Fruit fly (Drosophila melanogaster) whole organism, adult: Measurements from ENCODE around the gene CG3568.

Experiments used
- CG11617 ChIP-seq: fragments of 200-800 bp; sonication (Bioruptor generic); optimal IDR thresholded peaks from 2 replicates; lab custom pipeline; 2017; ENCODE audit warnings: mild to moderate bottlenecking, missing biosample characterization, missing genetic modification reagents, missing genetic modification characterization
- CG12768 ChIP-seq: fragments of 200-800 bp; sonication (Bioruptor generic); optimal IDR thresholded peaks from 2 replicates; lab custom pipeline; 2017; ENCODE audit warnings: missing biosample characterization, missing genetic modification characterization, mild to moderate bottlenecking, moderate library complexity, missing genetic modification reagents
- CG14711 ChIP-seq: fragments of 200-800 bp; sonication (Bioruptor generic); optimal IDR thresholded peaks from 2 replicates; lab custom pipeline; 2018; ENCODE audit warnings: missing biosample characterization, mild to moderate bottlenecking, missing genetic modification characterization, moderate library complexity
- CG33017 ChIP-seq: fragments of 200-800 bp; sonication (Bioruptor generic); optimal IDR thresholded peaks from 2 replicates; lab custom pipeline; 2018; ENCODE audit warnings: missing biosample characterization, mild to moderate bottlenecking, missing genetic modification characterization, moderate library complexity
- CG5204 ChIP-seq: fragments of 200-800 bp; sonication (Bioruptor generic); optimal IDR thresholded peaks from 2 replicates; lab custom pipeline; 2016; ENCODE audit warnings: missing biosample characterization, missing genetic modification characterization
- CG7045 ChIP-seq: fragments of 200-800 bp; sonication (Bioruptor generic); optimal IDR thresholded peaks from 2 replicates; lab custom pipeline; 2017; ENCODE audit warnings: missing biosample characterization, mild to moderate bottlenecking, missing genetic modification characterization
- CG7101 ChIP-seq: fragments of 200-800 bp; sonication (Bioruptor generic); optimal IDR thresholded peaks from 2 replicates; lab custom pipeline; 2018; ENCODE audit warnings: missing biosample characterization, mild to moderate bottlenecking, missing genetic modification characterization, moderate library complexity
- Clk ChIP-seq: fragments of 200-800 bp; sonication (Bioruptor generic); optimal IDR thresholded peaks from 2 replicates; lab custom pipeline; 2017; ENCODE audit warnings: missing biosample characterization, missing genetic modification characterization
- Crg-1 ChIP-seq: fragments of 200-800 bp; sonication (Bioruptor generic); optimal IDR thresholded peaks from 2 replicates; lab custom pipeline; 2016; ENCODE audit warnings: missing biosample characterization, missing genetic modification characterization
- Hr96 ChIP-seq: fragments of 200-800 bp; sonication (Bioruptor generic); optimal IDR thresholded peaks from 2 replicates; lab custom pipeline; 2016; ENCODE audit warnings: missing biosample characterization, missing genetic modification characterization
- Mnt ChIP-seq: fragments of 200-800 bp; sonication (Bioruptor generic); optimal IDR thresholded peaks from 2 replicates; lab custom pipeline; 2016; ENCODE audit warnings: missing biosample characterization, mild to moderate bottlenecking, missing genetic modification characterization
- bab1 ChIP-seq: fragments of 200-800 bp; sonication (Bioruptor generic); optimal IDR thresholded peaks from 3 replicates; lab custom pipeline; 2019; ENCODE audit warnings: missing biosample characterization, mild to moderate bottlenecking, missing genetic modification characterization, moderate library complexity
- cic ChIP-seq: fragments of 200-800 bp; sonication (Bioruptor generic); optimal IDR thresholded peaks from 2 replicates; lab custom pipeline; 2017; ENCODE audit warnings: missing biosample characterization, mild to moderate bottlenecking, missing genetic modification characterization, moderate library complexity
- cnc ChIP-seq, 2 experiments: fragments of >200 bp; optimal IDR thresholded peaks; 2 replicates each; lab custom pipeline; 2017
- kay ChIP-seq: fragments of 200-800 bp; sonication (Bioruptor generic); peaks from one replicate; lab custom pipeline; 2016; ENCODE audit warnings: missing biosample characterization, missing genetic modification characterization, borderline replicate concordance
- ovo ChIP-seq: fragments of 200-800 bp; sonication (Bioruptor generic); optimal IDR thresholded peaks from 2 replicates; lab custom pipeline; 2016; ENCODE audit warnings: missing biosample characterization, missing genetic modification characterization
- pad ChIP-seq: fragments of 200-800 bp; sonication (Bioruptor generic); optimal IDR thresholded peaks from 3 replicates; lab custom pipeline; 2017; ENCODE audit warnings: missing biosample characterization, missing genetic modification characterization, mild to moderate bottlenecking, moderate library complexity, missing genetic modification reagents
- tj ChIP-seq: fragments of 200-800 bp; sonication (Bioruptor generic); optimal IDR thresholded peaks from 3 replicates; lab custom pipeline; 2017; ENCODE audit warnings: missing biosample characterization, mild to moderate bottlenecking, missing genetic modification characterization, moderate library complexity
- toe ChIP-seq: fragments of 200-800 bp; sonication (Bioruptor generic); optimal IDR thresholded peaks from 2 replicates; lab custom pipeline; 2016; ENCODE audit warnings: missing biosample characterization, missing genetic modification characterization

The CG3568 gene

DNA sequence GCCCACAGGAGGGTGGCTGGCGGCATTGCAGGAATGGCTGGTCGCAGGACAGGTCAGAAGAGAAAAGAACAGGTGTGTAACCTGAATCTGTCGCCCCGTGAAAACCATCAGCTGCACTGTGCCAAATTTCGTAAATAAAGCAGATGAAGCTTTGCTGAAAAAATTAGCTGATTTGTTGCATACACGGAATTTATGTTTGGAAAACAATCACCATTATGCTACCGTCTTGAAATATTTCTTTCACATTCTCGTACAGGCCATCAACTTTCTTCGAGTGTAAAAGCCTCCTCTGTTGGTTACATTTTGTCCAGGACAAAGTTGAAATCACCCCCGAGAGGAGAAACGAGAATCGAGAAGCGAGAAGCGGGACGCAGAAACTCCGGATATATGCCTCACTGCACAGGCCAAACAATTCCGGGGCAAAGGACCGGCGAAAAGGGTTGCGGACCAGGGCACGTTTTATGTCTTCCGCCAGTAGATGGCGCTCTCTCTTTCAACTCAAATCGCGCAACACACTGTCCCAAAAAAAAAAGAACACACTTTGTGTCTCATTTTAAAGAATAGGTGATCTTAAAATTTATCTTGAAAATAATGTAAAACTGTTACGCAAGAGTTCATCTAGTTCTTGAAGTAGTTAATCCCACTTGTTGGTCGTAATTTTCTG lies 17.9 kb downstream of the CG3568 start:
- TF ChIP-seq pad (GFP tag; lab: Kevin White, UChicago) (no peak), kay (no peak), Crg-1 (GFP tag; lab: Kevin White, UChicago) (no peak), toe (GFP tag; lab: Kevin White, UChicago) (no peak), CG33017 (tag; lab: Kevin White, UChicago) (no peak), CG5204 (no peak), Hr96 (GFP tag; lab: Kevin White, UChicago) (no peak), tj (GFP tag; lab: Kevin White, UChicago) (no peak), Mnt (no peak), CG7101 (tag; lab: Kevin White, UChicago) (no peak), CG11617 (GFP tag; lab: Kevin White, UChicago) (no peak), bab1 (GFP tag; lab: Kevin White, UChicago) (no peak), cic (GFP tag; lab: Kevin White, UChicago) (no peak), ovo (no peak)

DNA sequence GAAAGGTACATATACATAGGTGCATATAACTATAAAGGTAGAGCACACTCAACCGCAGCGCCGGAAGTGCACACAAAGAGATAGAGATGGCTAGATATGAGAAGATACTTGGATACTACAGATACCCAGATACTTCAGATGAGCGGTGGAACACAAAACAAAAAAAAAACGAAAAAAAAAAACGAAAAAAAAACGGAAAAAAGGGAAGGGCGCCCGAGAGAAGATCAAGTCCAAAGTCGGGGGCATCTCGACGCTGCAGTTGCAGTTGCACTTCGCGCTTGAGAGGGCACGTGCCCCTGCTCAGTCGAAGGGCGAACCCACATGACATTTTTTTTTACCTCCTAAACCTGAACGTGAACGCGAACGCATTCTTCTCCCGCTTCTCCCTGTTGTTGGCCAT lies 21.6 kb downstream of the CG3568 start:
- TF ChIP-seq pad (GFP tag; lab: Kevin White, UChicago): no peak
- TF ChIP-seq toe (GFP tag; lab: Kevin White, UChicago): no peak

DNA sequence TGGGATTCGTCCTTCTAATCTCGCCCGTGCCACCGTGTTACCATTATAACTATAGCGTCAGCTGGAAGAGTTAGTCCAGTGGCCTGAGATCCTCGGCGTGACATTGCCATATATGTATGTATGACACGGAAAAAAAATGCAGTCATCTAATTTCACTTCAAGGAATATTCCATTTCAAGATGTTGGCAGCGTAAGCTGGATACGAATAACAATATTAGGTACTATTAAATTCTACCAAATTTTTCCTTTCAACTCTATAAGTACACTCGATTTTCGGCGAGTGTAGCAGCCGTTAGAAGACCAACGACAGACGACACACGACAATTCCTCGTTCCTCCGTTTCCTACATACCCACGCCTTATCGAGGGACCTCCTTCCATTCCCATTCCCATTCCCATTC lies 22.5 kb downstream of the CG3568 start:
- TF ChIP-seq Crg-1 (GFP tag; lab: Kevin White, UChicago): no peak
- no peak for TF ChIP-seq tj (GFP tag; lab: Kevin White, UChicago)
- TF ChIP-seq CG12768: no peak

DNA sequence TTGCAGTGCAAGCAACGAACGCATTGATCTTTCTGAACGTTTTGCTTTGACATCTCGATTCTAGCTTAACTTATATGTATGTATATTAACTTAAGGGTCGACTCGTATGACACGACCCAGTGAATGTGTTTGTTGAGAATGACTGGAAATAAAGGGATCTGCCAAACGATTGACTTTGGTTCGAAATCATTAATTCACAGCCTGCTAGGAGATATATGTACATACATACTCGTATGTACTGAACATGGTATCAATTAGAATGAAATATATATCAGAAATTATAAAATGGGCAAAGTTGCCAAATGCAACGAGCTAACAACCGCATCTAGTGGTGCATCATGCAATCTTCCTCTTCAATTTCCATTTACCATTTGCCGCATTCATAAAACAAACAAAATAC lies 29.4 kb downstream of the CG3568 start, which contains the start of gene CG12684:
Gene CG12684, minus strand, starts transcription at position 101 of the 400 bp plus-strand sequence.
- TF ChIP-seq tj (GFP tag; lab: Kevin White, UChicago) (no peak), Hr96 (GFP tag; lab: Kevin White, UChicago) (no peak), cic (GFP tag; lab: Kevin White, UChicago) (no peak)

DNA sequence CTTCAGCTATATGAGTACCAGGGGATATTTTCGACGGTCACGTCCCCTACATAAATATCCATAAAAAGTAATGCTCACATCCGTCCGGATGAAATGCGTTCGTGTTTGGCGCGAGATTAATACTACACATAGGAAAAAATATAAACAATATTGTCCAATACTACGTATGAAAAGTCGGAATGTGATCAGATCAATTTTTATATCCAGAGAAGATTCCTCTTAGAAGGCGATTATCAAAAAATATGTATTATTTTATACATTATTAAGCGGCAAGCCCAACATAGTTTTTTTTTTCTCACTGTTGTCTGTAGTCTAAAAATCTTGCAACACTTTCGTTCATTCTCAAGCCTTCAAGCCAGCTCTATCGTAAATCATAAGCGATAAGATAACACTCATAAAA lies 31.5 kb downstream of the CG3568 start:
- TF ChIP-seq CG5204 (no peak), kay (no peak), CG12768 (no peak), CG14711 (no peak), bab1 (GFP tag; lab: Kevin White, UChicago) (no peak), toe (GFP tag; lab: Kevin White, UChicago) (no peak), cnc (optimal IDR thresholded peaks at IDR 0.05; lab: Kevin White, UChicago) (no peak), pad (GFP tag; lab: Kevin White, UChicago) (no peak), ovo (no peak), cic (GFP tag; lab: Kevin White, UChicago) (no peak), Hr96 (GFP tag; lab: Kevin White, UChicago) (no peak)

DNA sequence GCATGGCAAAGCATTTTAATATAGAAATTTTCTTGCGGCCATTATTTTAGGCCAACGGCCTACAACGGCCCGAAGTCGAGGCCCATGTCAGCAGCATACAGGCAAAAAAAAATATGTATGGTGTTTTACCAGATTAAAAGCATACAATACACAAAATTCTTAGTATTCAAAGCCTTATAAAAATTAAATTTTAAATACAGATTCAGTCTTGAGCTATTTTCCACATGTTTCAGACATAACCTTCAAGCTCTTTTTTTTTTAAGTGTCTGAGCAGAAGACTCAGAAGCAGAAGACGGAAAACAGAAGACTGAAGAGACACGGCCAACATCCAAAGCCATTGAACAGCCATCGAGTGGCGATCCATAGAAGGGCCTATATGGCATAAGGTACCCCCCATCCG lies 39.3 kb downstream of the CG3568 start:
- no peak for TF ChIP-seq CG11617 (GFP tag; lab: Kevin White, UChicago)
- TF ChIP-seq bab1 (GFP tag; lab: Kevin White, UChicago): no peak
- TF ChIP-seq CG5204: no peak
- no peak for TF ChIP-seq cnc (optimal IDR thresholded peaks at IDR 0.05; lab: Kevin White, UChicago)
- no peak for TF ChIP-seq CG33017 (tag; lab: Kevin White, UChicago)
- TF ChIP-seq CG14711: no peak
- TF ChIP-seq pad (GFP tag; lab: Kevin White, UChicago): no peak
- TF ChIP-seq CG7101 (tag; lab: Kevin White, UChicago): no peak
- no peak for TF ChIP-seq tj (GFP tag; lab: Kevin White, UChicago)
- TF ChIP-seq CG7045: no peak

DNA sequence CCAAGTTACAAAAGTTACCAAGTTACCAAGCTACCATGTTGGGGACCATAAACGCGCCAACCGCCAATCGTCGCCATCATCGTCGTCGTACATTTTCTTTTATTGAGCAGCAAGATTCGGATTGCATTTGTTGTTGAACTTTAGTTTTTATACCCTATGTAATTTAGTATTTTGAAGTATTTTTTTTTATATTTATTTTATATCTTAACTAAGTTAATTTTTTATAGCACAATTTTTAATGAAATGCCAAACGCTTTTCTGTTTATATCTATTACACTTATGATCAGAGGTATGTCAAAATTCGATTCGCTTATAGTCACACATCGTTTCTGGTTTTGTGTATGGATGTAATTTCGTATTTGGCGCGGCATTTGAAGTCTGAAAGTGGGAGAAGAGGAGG lies 40.0 kb downstream of the CG3568 start:
- no peak for TF ChIP-seq CG33017 (tag; lab: Kevin White, UChicago)
- TF ChIP-seq ovo: no peak
- TF ChIP-seq bab1 (GFP tag; lab: Kevin White, UChicago): no peak
- no peak for TF ChIP-seq Clk (GFP tag; lab: Kevin White, UChicago)
- TF ChIP-seq CG12768: no peak
- TF ChIP-seq CG11617 (GFP tag; lab: Kevin White, UChicago): no peak
- TF ChIP-seq CG14711: no peak

DNA sequence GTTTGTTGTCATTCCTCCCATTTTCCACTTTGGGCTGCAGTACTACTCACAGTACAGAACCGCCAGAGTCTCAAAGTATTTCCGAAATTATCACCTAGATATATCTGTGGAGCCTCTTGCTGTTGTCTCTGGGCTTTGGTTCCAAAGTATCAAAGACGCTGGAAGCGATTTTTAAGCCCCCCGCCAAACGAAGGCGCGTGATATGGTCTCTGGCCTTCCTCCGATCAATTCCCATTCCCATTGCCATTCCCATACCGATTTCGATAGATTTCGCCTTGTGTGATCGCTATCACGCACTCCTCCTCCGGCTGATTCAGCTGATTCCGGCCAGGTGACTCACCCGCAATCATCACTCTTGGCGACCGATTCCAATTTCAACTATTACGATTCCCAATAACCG lies 45.2 kb downstream of the CG3568 start:
- TF ChIP-seq CG5204 (no peak), CG14711 (no peak), pad (GFP tag; lab: Kevin White, UChicago) (no peak), CG7045 (no peak)
